Worm (Caenorhabditis elegans) whole organism, young adult: ENCODE data around the gene ugtp-1.

Source experiments
- D2030.7 ChIP-seq: fragments of 200-800 bp; sonication (Bioruptor generic); IDR thresholded peaks from 2 replicates; pipeline ENCODE4 v1.3.6; 2022; ENCODE audit warnings: missing genetic modification reagents, missing genetic modification characterization, missing compliant biosample characterization
- F22D6.2 ChIP-seq: sonication (generic microtip); optimal IDR thresholded peaks from 2 replicates; lab custom pipeline; 2016; ENCODE audit warnings: mild to moderate bottlenecking, missing genetic modification characterization, missing compliant biosample characterization
- F49E8.2 ChIP-seq: sonication (generic microtip); optimal IDR thresholded peaks from 3 replicates; lab custom pipeline; 2017; ENCODE audit warnings: missing genetic modification characterization, mild to moderate bottlenecking, missing compliant biosample characterization, antibody characterized with exemption, moderate library complexity; ENCODE audit not compliant: insufficient read depth
- F55B11.4 ChIP-seq: sonication (generic microtip); optimal IDR thresholded peaks from 2 replicates; lab custom pipeline; 2016; ENCODE audit warnings: missing compliant biosample characterization, missing genetic modification characterization, borderline replicate concordance; ENCODE audit not compliant: insufficient read depth
- K12H6.12 ChIP-seq: fragments of 200-800 bp; sonication (Bioruptor generic); optimal IDR thresholded peaks from 2 replicates; lab custom pipeline; 2018; ENCODE audit warnings: mild to moderate bottlenecking, missing genetic modification characterization, missing compliant biosample characterization
- Y53F4B.3 ChIP-seq: fragments of 200-800 bp; sonication (Bioruptor generic); IDR thresholded peaks from 2 replicates; pipeline ENCODE4 v1.3.6; 2022; ENCODE audit warnings: missing genetic modification reagents, missing genetic modification characterization, missing compliant biosample characterization
- akir-1 ChIP-seq: fragments of 200-800 bp; sonication (Bioruptor generic); optimal IDR thresholded peaks from 2 replicates; lab custom pipeline; 2018; ENCODE audit warnings: mild to moderate bottlenecking, missing genetic modification characterization, moderate library complexity, missing compliant biosample characterization
- atf-7 ChIP-seq: sonication (generic microtip); optimal IDR thresholded peaks from 2 replicates; lab custom pipeline; 2017; ENCODE audit warnings: mild to moderate bottlenecking, missing genetic modification characterization, missing compliant biosample characterization
- athp-1 ChIP-seq: sonication (generic microtip); optimal IDR thresholded peaks from 2 replicates; lab custom pipeline; 2017; ENCODE audit warnings: mild to moderate bottlenecking, missing genetic modification characterization, missing compliant biosample characterization
- attf-5 ChIP-seq: fragments of 200-800 bp; sonication (Bioruptor generic); optimal IDR thresholded peaks from 2 replicates; lab custom pipeline; 2018; ENCODE audit warnings: mild to moderate bottlenecking, missing genetic modification characterization, missing compliant biosample characterization
- cebp-1 ChIP-seq, 2 experiments: fragments of 200-800 bp in 1 of 2; sonication (Bioruptor generic) in 1 of 2; sonication (generic microtip) in 1 of 2; IDR thresholded peaks in 1 of 2; optimal IDR thresholded peaks in 1 of 2; 2 replicates each; pipeline versions ENCODE4 v1.3.6 to Lab custom; 2017 to 2022; ENCODE audit warnings: missing compliant biosample characterization in 2 of 2, missing genetic modification characterization in 2 of 2, mild to moderate bottlenecking in 1 of 2, missing genetic modification reagents in 1 of 2, moderate library complexity in 1 of 2
- ceh-100 ChIP-seq: fragments of 200-800 bp; sonication (Bioruptor generic); IDR thresholded peaks from 2 replicates; pipeline ENCODE4 v1.3.6; 2022; ENCODE audit warnings: missing genetic modification reagents, missing genetic modification characterization, missing compliant biosample characterization
- ceh-40 ChIP-seq: fragments of 200-800 bp; sonication (Bioruptor generic); IDR thresholded peaks from 2 replicates; pipeline ENCODE4 v1.3.6; 2022; ENCODE audit warnings: missing genetic modification characterization, missing compliant biosample characterization
- ceh-58 ChIP-seq: fragments of 200-800 bp; sonication (Bioruptor generic); IDR thresholded peaks from 2 replicates; pipeline ENCODE4 v1.3.6; 2022; ENCODE audit warnings: missing genetic modification characterization, missing compliant biosample characterization
- chd-7 ChIP-seq: sonication (generic microtip); optimal IDR thresholded peaks from 2 replicates; lab custom pipeline; 2016; ENCODE audit warnings: mild to moderate bottlenecking, missing genetic modification characterization, moderate library complexity, missing compliant biosample characterization
- die-1 ChIP-seq: sonication (generic microtip); optimal IDR thresholded peaks from 2 replicates; lab custom pipeline; 2016; ENCODE audit warnings: missing genotype, mild to moderate bottlenecking, missing genetic modification characterization, missing compliant biosample characterization
- dpff-1 ChIP-seq: sonication (generic microtip); optimal IDR thresholded peaks from 2 replicates; lab custom pipeline; 2017; ENCODE audit warnings: mild to moderate bottlenecking, missing genetic modification characterization, missing compliant biosample characterization
- dpl-1 ChIP-seq: fragments of 150-350 bp; optimal IDR thresholded peaks from 2 replicates; lab custom pipeline; 2014; ENCODE audit warnings: missing biosample characterization, missing genetic modification reagents, missing genetic modification characterization
- egl-44 ChIP-seq: fragments of 200-800 bp; sonication (Bioruptor generic); IDR thresholded peaks from 2 replicates; pipeline ENCODE4 v1.3.6; 2022; ENCODE audit warnings: missing genetic modification reagents, missing genetic modification characterization, missing compliant biosample characterization
- hlh-12 ChIP-seq: sonication (generic microtip); optimal IDR thresholded peaks from 2 replicates; lab custom pipeline; 2016; ENCODE audit warnings: missing genetic modification characterization, missing compliant biosample characterization
- hlh-26 ChIP-seq: fragments of 200-800 bp; sonication (Bioruptor generic); conservative IDR thresholded peaks from 2 replicates; pipeline ENCODE4 v1.3.6; 2022; ENCODE audit warnings: missing genetic modification reagents, missing genetic modification characterization, missing compliant biosample characterization
- hmg-20 ChIP-seq: fragments of 200-800 bp; sonication (Bioruptor generic); IDR thresholded peaks from 2 replicates; pipeline ENCODE4 v1.3.6; 2022; ENCODE audit warnings: missing genetic modification reagents, missing genetic modification characterization, missing compliant biosample characterization
- hsf-1 ChIP-seq: fragments of 200-800 bp; sonication (Bioruptor generic); IDR thresholded peaks from 2 replicates; pipeline ENCODE4 v1.3.6; 2022; ENCODE audit warnings: missing genetic modification reagents, missing genetic modification characterization, missing compliant biosample characterization
- let-607 ChIP-seq, 2 experiments: fragments of 200-800 bp in 1 of 2; sonication (Bioruptor generic) in 1 of 2; sonication (generic microtip) in 1 of 2; optimal IDR thresholded peaks; 2 replicates each; lab custom pipeline; 2016 to 2018; ENCODE audit warnings: mild to moderate bottlenecking in 2 of 2, missing compliant biosample characterization in 2 of 2, missing genetic modification characterization in 2 of 2, moderate library complexity in 2 of 2, missing genotype in 1 of 2
- lin-40 ChIP-seq: sonication (generic microtip); optimal IDR thresholded peaks from 2 replicates; lab custom pipeline; 2016; ENCODE audit warnings: missing genetic modification characterization, mild to moderate bottlenecking, missing compliant biosample characterization, missing genotype, missing genetic modification reagents
- lir-1 ChIP-seq: fragments of 200-800 bp; sonication (Bioruptor generic); conservative IDR thresholded peaks from 2 replicates; pipeline ENCODE4 v1.3.6; 2022; ENCODE audit warnings: missing genetic modification reagents, missing genetic modification characterization, missing compliant biosample characterization
- lsy-27 ChIP-seq: sonication (generic microtip); optimal IDR thresholded peaks from 2 replicates; lab custom pipeline; 2017; ENCODE audit warnings: missing genetic modification characterization, mild to moderate bottlenecking, missing compliant biosample characterization, antibody characterized with exemption, missing genotype, borderline replicate concordance; ENCODE audit not compliant: insufficient read depth
- mel-28 ChIP-seq: sonication (generic microtip); optimal IDR thresholded peaks from 2 replicates; lab custom pipeline; 2016; ENCODE audit warnings: borderline replicate concordance, mild to moderate bottlenecking, missing genetic modification characterization, missing compliant biosample characterization
- nfyb-1 ChIP-seq: fragments of 200-800 bp; sonication (Bioruptor generic); IDR thresholded peaks from 2 replicates; pipeline ENCODE4 v1.3.6; 2022; ENCODE audit warnings: missing genetic modification reagents, missing genetic modification characterization, missing compliant biosample characterization
- nhr-27 ChIP-seq: fragments of 200-800 bp; sonication (Bioruptor generic); optimal IDR thresholded peaks from 2 replicates; lab custom pipeline; 2018; ENCODE audit warnings: mild to moderate bottlenecking, missing genetic modification characterization, moderate library complexity, missing compliant biosample characterization
- nhr-80 ChIP-seq: sonication (generic microtip); optimal IDR thresholded peaks from 2 replicates; lab custom pipeline; 2016; ENCODE audit warnings: missing genetic modification characterization, missing compliant biosample characterization
- rcor-1 ChIP-seq: fragments of 200-800 bp; sonication (Bioruptor generic); IDR thresholded peaks from 2 replicates; pipeline ENCODE4 v1.3.6; 2022; ENCODE audit warnings: missing genetic modification reagents, missing genetic modification characterization, missing compliant biosample characterization
- sea-2 ChIP-seq: fragments of 200-800 bp; sonication (Bioruptor generic); IDR thresholded peaks from 2 replicates; pipeline ENCODE4 v1.3.6; 2022; ENCODE audit warnings: missing genetic modification characterization, missing compliant biosample characterization
- snpc-1.1 ChIP-seq: sonication (generic microtip); optimal IDR thresholded peaks from 2 replicates; lab custom pipeline; 2017; ENCODE audit warnings: missing genetic modification characterization, mild to moderate bottlenecking, missing compliant biosample characterization, antibody characterized with exemption, moderate library complexity, missing genotype, missing genetic modification reagents; ENCODE audit not compliant: insufficient read depth
- somi-1 ChIP-seq: fragments of 200-800 bp; sonication (Bioruptor generic); optimal IDR thresholded peaks from 2 replicates; lab custom pipeline; 2018; ENCODE audit warnings: mild to moderate bottlenecking, missing genetic modification characterization, missing compliant biosample characterization
- tbp1 ChIP-seq: fragments of 200-800 bp; sonication (Bioruptor generic); optimal IDR thresholded peaks from 2 replicates; lab custom pipeline; 2018; ENCODE audit warnings: mild to moderate bottlenecking, missing genetic modification characterization, missing compliant biosample characterization
- unc-62 ChIP-seq: fragments of 150-350 bp; optimal IDR thresholded peaks from 2 replicates; lab custom pipeline; 2014; ENCODE audit warnings: missing biosample characterization, missing genetic modification reagents, missing genetic modification characterization
- ztf-22 ChIP-seq: fragments of 200-800 bp; sonication (Bioruptor generic); optimal IDR thresholded peaks from 2 replicates; lab custom pipeline; 2018; ENCODE audit warnings: mild to moderate bottlenecking, missing genetic modification characterization, moderate library complexity, missing compliant biosample characterization
- ztf-26 ChIP-seq: sonication (generic microtip); optimal IDR thresholded peaks from 2 replicates; lab custom pipeline; 2017; ENCODE audit warnings: missing genetic modification characterization, missing compliant biosample characterization

ugtp-1 gene

DNA sequence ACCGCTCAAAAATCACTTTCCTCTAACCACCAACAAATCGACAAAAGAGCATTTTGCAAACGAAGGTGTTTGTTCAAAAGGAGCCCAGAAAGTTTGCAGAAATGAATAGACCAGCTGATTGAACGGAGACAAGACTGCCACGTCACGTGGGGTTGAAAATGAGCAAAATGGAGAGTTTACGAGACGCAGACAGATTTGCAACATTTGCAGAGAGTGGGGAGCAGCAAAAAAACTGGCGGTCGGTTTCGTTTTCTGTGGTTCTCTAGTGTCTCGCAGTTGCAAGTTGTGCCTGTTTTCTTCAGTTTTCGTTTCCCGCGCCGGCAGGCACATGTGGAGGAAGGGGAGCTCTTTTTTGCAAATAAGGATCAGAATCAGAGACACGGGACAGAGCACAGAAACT lies 34.9 kb upstream of the ugtp-1 start (continued):
- TF ChIP-seq chd-7 (tag; lab: Kevin White, UChicago) (peak; percentile 12), let-607 (tag; optimal IDR thresholded peaks at IDR 0.05; lab: Kevin White, UChicago) (peak in 1 of 2 experiments; percentile 23), hsf-1 (no peak), lir-1 (GFP tag; lab: Robert Waterston, UW) (0 out of 2 replicates have a peak, but pooled peaks have one; percentile 40)

DNA sequence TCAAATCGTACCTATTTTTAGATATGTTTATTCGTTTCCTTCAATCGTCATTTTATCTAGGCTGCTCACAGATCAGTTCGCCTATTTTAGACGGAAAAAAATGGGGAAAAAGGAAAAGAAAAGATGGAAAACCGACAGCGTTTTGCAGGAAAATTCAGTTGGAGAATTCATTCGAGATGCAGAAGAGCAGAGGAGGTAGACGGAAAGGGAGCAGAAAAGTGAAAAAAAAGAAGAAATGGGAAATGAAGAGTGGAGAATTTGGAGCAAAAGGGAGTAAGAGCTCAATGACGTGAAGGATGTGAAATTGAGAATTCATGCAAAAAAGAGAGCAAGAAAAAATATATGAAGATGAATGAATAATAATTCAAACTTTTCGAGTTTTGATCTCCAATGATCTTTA lies 34.0 kb upstream of the ugtp-1 start:
- TF ChIP-seq athp-1 (no peak), dpff-1 (no peak), nhr-27 (tag; lab: Kevin White, UChicago) (no peak), akir-1 (no peak), mel-28 (tag; lab: Kevin White, UChicago) (no peak), D2030.7 (GFP tag; lab: Robert Waterston, UW) (no peak)
- TF ChIP-seq, all 124 proteins: peak for 0

- TF ChIP-seq rcor-1 (GFP tag; lab: Robert Waterston, UW) (no peak), F55B11.4 (tag; lab: Kevin White, UChicago) (no peak), die-1 (peak; percentile 44), ztf-22 (GFP tag; lab: Kevin White, UChicago) (peak; percentile 30), somi-1 (GFP tag; lab: Kevin White, UChicago) (peak; percentile 65), hlh-26 (GFP tag; lab: Robert Waterston, UW) (no peak), unc-62 (GFP tag; lab: Kevin White, UChicago) (peak; percentile 44), ceh-100 (no peak), nfyb-1 (GFP tag; lab: Robert Waterston, UW) (peak; percentile 23; the same call in 1 of the 2 replicates), F49E8.2 (tag; lab: Kevin White, UChicago) (no peak), K12H6.12 (tag; lab: Kevin White, UChicago) (no peak), Y53F4B.3 (GFP tag; lab: Robert Waterston, UW) (no peak), snpc-1.1 (tag; lab: Kevin White, UChicago) (no peak), akir-1 (no peak), ceh-40 (GFP tag; lab: Robert Waterston, UW) (no peak), chd-7 (tag; lab: Kevin White, UChicago) (no peak), dpl-1 (GFP tag; lab: Kevin White, UChicago) (no peak), let-607 (tag; optimal IDR thresholded peaks at IDR 0.05; lab: Kevin White, UChicago) (peak in 1 of 2 experiments; percentile 37), ceh-58 (GFP tag; lab: Robert Waterston, UW) (no peak), hmg-20 (GFP tag; lab: Robert Waterston, UW) (no peak), ztf-26 (peak; percentile 75), lin-40 (tag; lab: Kevin White, UChicago) (peak; percentile 44), sea-2 (GFP tag; lab: Robert Waterston, UW) (no peak), cebp-1 (GFP tag; IDR thresholded peaks at IDR 0.05; lab: Robert Waterston, UW) (0 out of 2 replicates have a peak, but pooled peaks have one; percentile 35), cebp-1 (tag; optimal IDR thresholded peaks at IDR 0.05; lab: Kevin White, UChicago) (peak; percentile 44), hlh-12 (tag; lab: Kevin White, UChicago) (no peak), lsy-27 (tag; lab: Kevin White, UChicago) (no peak), tbp1 (peak; percentile 25), egl-44 (GFP tag; lab: Robert Waterston, UW) (no peak), attf-5 (GFP tag; lab: Kevin White, UChicago) (peak; percentile 49), nhr-27 (tag; lab: Kevin White, UChicago) (no peak), atf-7 (peak; percentile 47), nhr-80 (tag; lab: Kevin White, UChicago) (peak; percentile 90), F22D6.2 (tag; lab: Kevin White, UChicago) (peak; percentile 7)
Observed at ce11 chrIII:8782744-8783143, 32.2 kb upstream of the ugtp-1 start.
